Worm (Caenorhabditis elegans) whole organism, late embryonic: ENCODE data around the gene R10D12.1.

Experiments
- C08G9.2 ChIP-seq: sonication (generic microtip); optimal IDR thresholded peaks from 2 replicates; lab custom pipeline; 2016; ENCODE audit warnings: mild to moderate bottlenecking, missing genetic modification characterization, moderate library complexity, missing compliant biosample characterization
- F13H6.1 ChIP-seq: sonication (generic microtip); optimal IDR thresholded peaks from 2 replicates; lab custom pipeline; 2016; ENCODE audit warnings: missing genetic modification characterization, missing compliant biosample characterization
- K02D7.2 ChIP-seq: sonication (generic microtip); optimal IDR thresholded peaks from 2 replicates; lab custom pipeline; 2017; ENCODE audit warnings: mild to moderate bottlenecking, missing genetic modification characterization, missing compliant biosample characterization
- K09A11.1 ChIP-seq: sonication (generic microtip); optimal IDR thresholded peaks from 2 replicates; lab custom pipeline; 2017; ENCODE audit warnings: antibody characterized with exemption, mild to moderate bottlenecking, missing genetic modification characterization, missing compliant biosample characterization; ENCODE audit not compliant: insufficient read depth
- T23F11.4 ChIP-seq: fragments of 200-800 bp; sonication (Bioruptor generic); optimal IDR thresholded peaks from 2 replicates; lab custom pipeline; 2018; ENCODE audit warnings: mild to moderate bottlenecking, missing genetic modification characterization, missing compliant biosample characterization
- ahr-1 ChIP-seq: sonication (generic microtip); optimal IDR thresholded peaks from 2 replicates; lab custom pipeline; 2016; ENCODE audit warnings: missing genetic modification characterization, missing compliant biosample characterization
- ceh-14 ChIP-seq: sonication (generic microtip); optimal IDR thresholded peaks from 2 replicates; lab custom pipeline; 2016; ENCODE audit warnings: missing genotype, missing genetic modification characterization, missing compliant biosample characterization
- ceh-18 ChIP-seq: sonication (generic microtip); optimal IDR thresholded peaks from 2 replicates; lab custom pipeline; 2016; ENCODE audit warnings: missing genetic modification characterization, missing compliant biosample characterization
- ceh-2 ChIP-seq: sonication (generic microtip); optimal IDR thresholded peaks from 2 replicates; lab custom pipeline; 2016; ENCODE audit warnings: missing genotype, missing genetic modification characterization, missing compliant biosample characterization
- ceh-22 ChIP-seq: sonication (generic microtip); optimal IDR thresholded peaks from 2 replicates; lab custom pipeline; 2017; ENCODE audit warnings: missing biosample characterization, missing genetic modification characterization
- ceh-30 ChIP-seq: fragments of 150-350 bp; optimal IDR thresholded peaks from 2 replicates; lab custom pipeline; 2014; ENCODE audit warnings: missing biosample characterization, missing genetic modification characterization
- ceh-31 ChIP-seq: sonication (generic microtip); optimal IDR thresholded peaks from 2 replicates; lab custom pipeline; 2016; ENCODE audit warnings: missing genetic modification characterization, missing compliant biosample characterization
- ceh-34 ChIP-seq: sonication (generic microtip); optimal IDR thresholded peaks from 2 replicates; lab custom pipeline; 2016; ENCODE audit warnings: mild to moderate bottlenecking, missing genetic modification characterization, missing compliant biosample characterization
- ceh-9 ChIP-seq: sonication (generic microtip); optimal IDR thresholded peaks from 2 replicates; lab custom pipeline; 2016; ENCODE audit warnings: mild to moderate bottlenecking, missing genetic modification characterization, inconsistent platforms, missing compliant biosample characterization
- che-1 ChIP-seq: sonication (generic microtip); optimal IDR thresholded peaks from 2 replicates; lab custom pipeline; 2016; ENCODE audit warnings: mild to moderate bottlenecking, missing genetic modification characterization, missing compliant biosample characterization
- dmd-4 ChIP-seq: sonication (generic microtip); optimal IDR thresholded peaks from 2 replicates; lab custom pipeline; 2016; ENCODE audit warnings: borderline replicate concordance, missing genetic modification characterization, missing compliant biosample characterization
- elt-2 ChIP-seq: sonication (generic microtip); optimal IDR thresholded peaks from 2 replicates; lab custom pipeline; 2016; ENCODE audit warnings: missing genetic modification reagents, missing genetic modification characterization, missing compliant biosample characterization
- eyg-1 ChIP-seq: sonication (generic microtip); optimal IDR thresholded peaks from 2 replicates; lab custom pipeline; 2016; ENCODE audit warnings: missing genotype, missing genetic modification characterization, missing compliant biosample characterization
- fax-1 ChIP-seq: sonication (generic microtip); optimal IDR thresholded peaks from 2 replicates; lab custom pipeline; 2016; ENCODE audit warnings: missing genotype, missing genetic modification characterization, missing compliant biosample characterization
- fkh-10 ChIP-seq: fragments of 150-350 bp; optimal IDR thresholded peaks from 2 replicates; lab custom pipeline; 2014; ENCODE audit warnings: missing biosample characterization, missing genetic modification reagents, missing genetic modification characterization
- fkh-6 ChIP-seq: sonication (generic microtip); optimal IDR thresholded peaks from 2 replicates; lab custom pipeline; 2016; ENCODE audit warnings: missing genetic modification characterization, missing compliant biosample characterization
- hlh-6 ChIP-seq: sonication (generic microtip); optimal IDR thresholded peaks from 2 replicates; lab custom pipeline; 2016; ENCODE audit warnings: missing genotype, missing genetic modification characterization, missing compliant biosample characterization
- lim-6 ChIP-seq: sonication (generic microtip); optimal IDR thresholded peaks from 2 replicates; lab custom pipeline; 2016; ENCODE audit warnings: missing genetic modification characterization, missing compliant biosample characterization
- madf-2 ChIP-seq: sonication (generic microtip); optimal IDR thresholded peaks from 2 replicates; lab custom pipeline; 2017; ENCODE audit warnings: missing genetic modification characterization, missing compliant biosample characterization
- nfya-1 ChIP-seq: sonication (generic microtip); optimal IDR thresholded peaks from 2 replicates; lab custom pipeline; 2017; ENCODE audit warnings: missing genetic modification characterization, mild to moderate bottlenecking, missing compliant biosample characterization, antibody characterized with exemption, moderate library complexity
- nhr-232 ChIP-seq: sonication (generic microtip); optimal IDR thresholded peaks from 2 replicates; lab custom pipeline; 2016; ENCODE audit warnings: missing genetic modification characterization, missing compliant biosample characterization
- pag-3 ChIP-seq: sonication (generic microtip); optimal IDR thresholded peaks from 2 replicates; lab custom pipeline; 2016; ENCODE audit warnings: missing compliant biosample characterization, missing genetic modification characterization, borderline replicate concordance
- pat-9 ChIP-seq: fragments of 200-800 bp; sonication (Bioruptor generic); optimal IDR thresholded peaks from 2 replicates; lab custom pipeline; 2018; ENCODE audit warnings: mild to moderate bottlenecking, missing genetic modification characterization, moderate library complexity, missing compliant biosample characterization
- pax-1 ChIP-seq: fragments of 150-350 bp; optimal IDR thresholded peaks from 2 replicates; lab custom pipeline; 2014; ENCODE audit warnings: missing biosample characterization, missing genetic modification characterization
- pha-4 ChIP-seq: fragments of 150-350 bp; optimal IDR thresholded peaks from 2 replicates; lab custom pipeline; 2018; ENCODE audit warnings: missing biosample characterization, missing genetic modification reagents, missing genetic modification characterization
- pros-1 ChIP-seq: fragments of 150-350 bp; optimal IDR thresholded peaks from 2 replicates; lab custom pipeline; 2014; ENCODE audit warnings: missing biosample characterization, missing genetic modification reagents, missing genetic modification characterization
- sdc-2 ChIP-seq: sonication (generic microtip); optimal IDR thresholded peaks from 2 replicates; lab custom pipeline; 2016; ENCODE audit warnings: missing genotype, missing genetic modification characterization, missing compliant biosample characterization
- tbx-2 ChIP-seq: sonication (generic microtip); optimal IDR thresholded peaks from 2 replicates; lab custom pipeline; 2016; ENCODE audit warnings: missing genetic modification characterization, missing compliant biosample characterization
- tbx-7 ChIP-seq: sonication (generic microtip); optimal IDR thresholded peaks from 2 replicates; lab custom pipeline; 2016; ENCODE audit warnings: missing genotype, missing genetic modification characterization, missing compliant biosample characterization
- ttx-3 ChIP-seq: sonication (generic microtip); optimal IDR thresholded peaks from 2 replicates; lab custom pipeline; 2016; ENCODE audit warnings: missing genetic modification reagents, missing genetic modification characterization, missing compliant biosample characterization
- unc-42 ChIP-seq: sonication (generic microtip); optimal IDR thresholded peaks from 2 replicates; lab custom pipeline; 2016; ENCODE audit warnings: missing genotype, missing genetic modification characterization, missing compliant biosample characterization
- unc-55 ChIP-seq: sonication (generic microtip); optimal IDR thresholded peaks from 2 replicates; lab custom pipeline; 2017; ENCODE audit warnings: missing biosample characterization, missing genetic modification reagents, missing genetic modification characterization
- zip-5 ChIP-seq: sonication (generic microtip); optimal IDR thresholded peaks from 2 replicates; lab custom pipeline; 2016; ENCODE audit warnings: missing genetic modification characterization, missing compliant biosample characterization
- ztf-16 ChIP-seq: sonication (generic microtip); optimal IDR thresholded peaks from 2 replicates; lab custom pipeline; 2017; ENCODE audit warnings: missing genetic modification characterization, missing compliant biosample characterization

Gene R10D12.1

ce11 chrV:13929503-13929902 is 4.9 kb downstream of the R10D12.1 start, which contains the start of gene srxa-13:
srxa-13 (plus strand) TSS chrV:13929803.
- TF ChIP-seq unc-42 (tag; lab: Kevin White, UChicago) (no peak), pat-9 (tag; lab: Kevin White, UChicago) (no peak), C08G9.2 (tag; lab: Kevin White, UChicago) (no peak), fkh-6 (tag; lab: Kevin White, UChicago) (no peak), ceh-18 (tag; lab: Kevin White, UChicago) (no peak), hlh-6 (no peak), elt-2 (tag; lab: Kevin White, UChicago) (no peak), ceh-2 (tag; lab: Kevin White, UChicago) (no peak), fax-1 (tag; lab: Kevin White, UChicago) (no peak), zip-5 (no peak), F13H6.1 (tag; lab: Kevin White, UChicago) (no peak), tbx-2 (tag; lab: Kevin White, UChicago) (no peak), pha-4 (tag; lab: Kevin White, UChicago) (no peak), ceh-31 (no peak), sdc-2 (tag; lab: Kevin White, UChicago) (no peak), K02D7.2 (tag; lab: Kevin White, UChicago) (no peak), ceh-34 (tag; lab: Kevin White, UChicago) (no peak), ztf-16 (tag; lab: Kevin White, UChicago) (no peak)

ce11 chrV:13926398-13926797 is 8.0 kb downstream of the R10D12.1 start, which contains the start of gene srxa-12:
srxa-12 (plus strand) TSS chrV:13926698.
- no peak for TF ChIP-seq tbx-7 (tag; lab: Kevin White, UChicago)
- no peak for TF ChIP-seq ceh-22 (tag; lab: Kevin White, UChicago)
- TF ChIP-seq ceh-34 (tag; lab: Kevin White, UChicago), result no peak
- no peak for TF ChIP-seq ceh-30 (tag; lab: Kevin White, UChicago)
- TF ChIP-seq nfya-1 (tag; lab: Kevin White, UChicago), result no peak
- no peak for TF ChIP-seq ttx-3 (tag; lab: Kevin White, UChicago)
- no peak for TF ChIP-seq K09A11.1
- TF ChIP-seq T23F11.4 (GFP tag; lab: Kevin White, UChicago), result no peak
- TF ChIP-seq ahr-1 (tag; lab: Kevin White, UChicago), result no peak
- no peak for TF ChIP-seq fkh-10 (GFP tag; lab: Kevin White, UChicago)
- no peak for TF ChIP-seq ceh-14 (tag; lab: Kevin White, UChicago)
- no peak for TF ChIP-seq dmd-4 (tag; lab: Kevin White, UChicago)
- TF ChIP-seq ceh-9, result no peak
- TF ChIP-seq sdc-2 (tag; lab: Kevin White, UChicago), result no peak
- TF ChIP-seq lim-6 (tag; lab: Kevin White, UChicago), result no peak
- TF ChIP-seq pax-1 (tag; lab: Kevin White, UChicago), result no peak
- no peak for TF ChIP-seq pros-1

ce11 chrV:13923851-13924250 is 10.6 kb downstream of the R10D12.1 start, which contains the start of gene srxa-11:
srxa-11 (plus strand) TSS chrV:13924151.
- TF ChIP-seq unc-42 (tag; lab: Kevin White, UChicago), result no peak
- no peak for TF ChIP-seq eyg-1 (tag; lab: Kevin White, UChicago)
- TF ChIP-seq madf-2, result no peak
- no peak for TF ChIP-seq pag-3 (tag; lab: Kevin White, UChicago)
- no peak for TF ChIP-seq unc-55 (GFP tag; lab: Kevin White, UChicago)
- TF ChIP-seq fkh-10 (GFP tag; lab: Kevin White, UChicago), result no peak
- TF ChIP-seq nhr-232 (tag; lab: Kevin White, UChicago), result no peak
- TF ChIP-seq ceh-30 (tag; lab: Kevin White, UChicago), result no peak
- TF ChIP-seq fax-1 (tag; lab: Kevin White, UChicago), result no peak
- no peak for TF ChIP-seq hlh-6
- TF ChIP-seq che-1 (tag; lab: Kevin White, UChicago), result no peak
- no peak for TF ChIP-seq lim-6 (tag; lab: Kevin White, UChicago)
